Fruit fly (Drosophila melanogaster) whole organism, adult: ENCODE results near the gene CG8562.

Experiments
- CG11617 ChIP-seq: fragments of 200-800 bp; sonication (Bioruptor generic); optimal IDR thresholded peaks from 2 replicates; lab custom pipeline; 2017; ENCODE audit warnings: mild to moderate bottlenecking, missing biosample characterization, missing genetic modification reagents, missing genetic modification characterization
- CG12768 ChIP-seq: fragments of 200-800 bp; sonication (Bioruptor generic); optimal IDR thresholded peaks from 2 replicates; lab custom pipeline; 2017; ENCODE audit warnings: missing biosample characterization, missing genetic modification characterization, mild to moderate bottlenecking, moderate library complexity, missing genetic modification reagents
- CG14711 ChIP-seq: fragments of 200-800 bp; sonication (Bioruptor generic); optimal IDR thresholded peaks from 2 replicates; lab custom pipeline; 2018; ENCODE audit warnings: missing biosample characterization, mild to moderate bottlenecking, missing genetic modification characterization, moderate library complexity
- CG1620 ChIP-seq: fragments of 200-800 bp; sonication (Bioruptor generic); optimal IDR thresholded peaks from 2 replicates; lab custom pipeline; 2016; ENCODE audit warnings: missing biosample characterization, missing genetic modification characterization
- CG33017 ChIP-seq: fragments of 200-800 bp; sonication (Bioruptor generic); optimal IDR thresholded peaks from 2 replicates; lab custom pipeline; 2018; ENCODE audit warnings: missing biosample characterization, mild to moderate bottlenecking, missing genetic modification characterization, moderate library complexity
- CG5204 ChIP-seq: fragments of 200-800 bp; sonication (Bioruptor generic); optimal IDR thresholded peaks from 2 replicates; lab custom pipeline; 2016; ENCODE audit warnings: missing biosample characterization, missing genetic modification characterization
- CG7045 ChIP-seq: fragments of 200-800 bp; sonication (Bioruptor generic); optimal IDR thresholded peaks from 2 replicates; lab custom pipeline; 2017; ENCODE audit warnings: missing biosample characterization, mild to moderate bottlenecking, missing genetic modification characterization
- CG7101 ChIP-seq: fragments of 200-800 bp; sonication (Bioruptor generic); optimal IDR thresholded peaks from 2 replicates; lab custom pipeline; 2018; ENCODE audit warnings: missing biosample characterization, mild to moderate bottlenecking, missing genetic modification characterization, moderate library complexity
- Clk ChIP-seq: fragments of 200-800 bp; sonication (Bioruptor generic); optimal IDR thresholded peaks from 2 replicates; lab custom pipeline; 2017; ENCODE audit warnings: missing biosample characterization, missing genetic modification characterization
- Crg-1 ChIP-seq: fragments of 200-800 bp; sonication (Bioruptor generic); optimal IDR thresholded peaks from 2 replicates; lab custom pipeline; 2016; ENCODE audit warnings: missing biosample characterization, missing genetic modification characterization
- Hr96 ChIP-seq: fragments of 200-800 bp; sonication (Bioruptor generic); optimal IDR thresholded peaks from 2 replicates; lab custom pipeline; 2016; ENCODE audit warnings: missing biosample characterization, missing genetic modification characterization
- Mnt ChIP-seq: fragments of 200-800 bp; sonication (Bioruptor generic); optimal IDR thresholded peaks from 2 replicates; lab custom pipeline; 2016; ENCODE audit warnings: missing biosample characterization, mild to moderate bottlenecking, missing genetic modification characterization
- bab1 ChIP-seq: fragments of 200-800 bp; sonication (Bioruptor generic); optimal IDR thresholded peaks from 3 replicates; lab custom pipeline; 2019; ENCODE audit warnings: missing biosample characterization, mild to moderate bottlenecking, missing genetic modification characterization, moderate library complexity
- cic ChIP-seq: fragments of 200-800 bp; sonication (Bioruptor generic); optimal IDR thresholded peaks from 2 replicates; lab custom pipeline; 2017; ENCODE audit warnings: missing biosample characterization, mild to moderate bottlenecking, missing genetic modification characterization, moderate library complexity
- cnc ChIP-seq, 2 experiments: fragments of >200 bp; optimal IDR thresholded peaks; 2 replicates each; lab custom pipeline; 2017
- kay ChIP-seq: fragments of 200-800 bp; sonication (Bioruptor generic); peaks from one replicate; lab custom pipeline; 2016; ENCODE audit warnings: missing biosample characterization, missing genetic modification characterization, borderline replicate concordance
- ovo ChIP-seq: fragments of 200-800 bp; sonication (Bioruptor generic); optimal IDR thresholded peaks from 2 replicates; lab custom pipeline; 2016; ENCODE audit warnings: missing biosample characterization, missing genetic modification characterization
- pad ChIP-seq: fragments of 200-800 bp; sonication (Bioruptor generic); optimal IDR thresholded peaks from 3 replicates; lab custom pipeline; 2017; ENCODE audit warnings: missing biosample characterization, missing genetic modification characterization, mild to moderate bottlenecking, moderate library complexity, missing genetic modification reagents
- tj ChIP-seq: fragments of 200-800 bp; sonication (Bioruptor generic); optimal IDR thresholded peaks from 3 replicates; lab custom pipeline; 2017; ENCODE audit warnings: missing biosample characterization, mild to moderate bottlenecking, missing genetic modification characterization, moderate library complexity
- toe ChIP-seq: fragments of 200-800 bp; sonication (Bioruptor generic); optimal IDR thresholded peaks from 2 replicates; lab custom pipeline; 2016; ENCODE audit warnings: missing biosample characterization, missing genetic modification characterization

The CG8562 gene

dm6 chr3L:7397979-7398378 lies at the start of gene CG8562:
CG8562 (plus strand) TSS chr3L:7398285.
- TF ChIP-seq CG7101 (tag; lab: Kevin White, UChicago) (no peak), CG33017 (tag; lab: Kevin White, UChicago) (no peak), cnc (optimal IDR thresholded peaks at IDR 0.05; lab: Kevin White, UChicago) (no peak), CG1620 (no peak), bab1 (GFP tag; lab: Kevin White, UChicago) (no peak), Mnt (no peak), tj (no peak), Clk (GFP tag; lab: Kevin White, UChicago) (no peak), cic (no peak)

- no peak for TF ChIP-seq CG7101 (tag; lab: Kevin White, UChicago)
- TF ChIP-seq Clk (GFP tag; lab: Kevin White, UChicago), result no peak
- no peak for TF ChIP-seq toe (GFP tag; lab: Kevin White, UChicago)
- TF ChIP-seq cic, result no peak
Observed at dm6 chr3L:7349311-7349710, 48.8 kb upstream of the CG8562 start.

- TF ChIP-seq bab1 (GFP tag; lab: Kevin White, UChicago) (peak; percentile 43), CG7101 (tag; lab: Kevin White, UChicago) (peak; percentile 29), CG5204 (GFP tag; lab: Kevin White, UChicago) (no peak), kay (no peak), ovo (GFP tag; lab: Kevin White, UChicago) (no peak), Hr96 (GFP tag; lab: Kevin White, UChicago) (no peak), CG7045 (GFP tag; lab: Kevin White, UChicago) (no peak), Clk (GFP tag; lab: Kevin White, UChicago) (no peak), cnc (optimal IDR thresholded peaks at IDR 0.05; lab: Kevin White, UChicago) (no peak), tj (peak; percentile 49), cic (peak; percentile 22), CG12768 (no peak), CG11617 (GFP tag; lab: Kevin White, UChicago) (peak; percentile 31), CG1620 (no peak), CG33017 (tag; lab: Kevin White, UChicago) (no peak), pad (peak; percentile 53), CG14711 (tag; lab: Kevin White, UChicago) (peak; percentile 22), Crg-1 (no peak), Mnt (peak; percentile 40), toe (GFP tag; lab: Kevin White, UChicago) (no peak)
Observed at dm6 chr3L:7356386-7357117, 41.5 kb upstream of the CG8562 start, which contains the start of gene CTCF. CTCF (minus strand) TSS chr3L:7356713.

dm6 chr3L:7359827-7360323 lies 38.2 kb upstream of the CG8562 start, which contains the start of gene pst:
pst (minus strand) TSS chr3L:7360263.
- TF ChIP-seq pad, result no peak
- TF ChIP-seq Clk (GFP tag; lab: Kevin White, UChicago), result no peak
- TF ChIP-seq cnc (optimal IDR thresholded peaks at IDR 0.05; lab: Kevin White, UChicago), result no peak
- TF ChIP-seq kay, result no peak
- TF ChIP-seq CG7101 (tag; lab: Kevin White, UChicago), result peak; percentile 43
- no peak for TF ChIP-seq CG5204 (GFP tag; lab: Kevin White, UChicago)
- TF ChIP-seq cic, result no peak
- TF ChIP-seq bab1 (GFP tag; lab: Kevin White, UChicago), result peak; percentile 10
- no peak for TF ChIP-seq ovo (GFP tag; lab: Kevin White, UChicago)
- no peak for TF ChIP-seq CG7045 (GFP tag; lab: Kevin White, UChicago)
- TF ChIP-seq Hr96 (GFP tag; lab: Kevin White, UChicago), result peak; percentile 53
- no peak for TF ChIP-seq CG14711 (tag; lab: Kevin White, UChicago)
- no peak for TF ChIP-seq toe (GFP tag; lab: Kevin White, UChicago)
- TF ChIP-seq CG33017 (tag; lab: Kevin White, UChicago), result peak; percentile 12
- TF ChIP-seq tj, result no peak
- TF ChIP-seq Mnt, result peak; percentile 56
- TF ChIP-seq CG1620, result peak; percentile 46
- no peak for TF ChIP-seq CG12768
- TF ChIP-seq Crg-1, result no peak
- TF ChIP-seq CG11617 (GFP tag; lab: Kevin White, UChicago), result peak; percentile 39

- TF ChIP-seq CG7101 (tag; lab: Kevin White, UChicago) (no peak), CG1620 (peak; percentile 40), CG11617 (GFP tag; lab: Kevin White, UChicago) (peak; percentile 5), toe (GFP tag; lab: Kevin White, UChicago) (no peak), CG14711 (tag; lab: Kevin White, UChicago) (peak; percentile 98), Hr96 (GFP tag; lab: Kevin White, UChicago) (peak; percentile 46), ovo (GFP tag; lab: Kevin White, UChicago) (peak; percentile 49), Mnt (peak; percentile 12), Clk (GFP tag; lab: Kevin White, UChicago) (no peak), bab1 (GFP tag; lab: Kevin White, UChicago) (no peak), CG33017 (tag; lab: Kevin White, UChicago) (no peak), kay (no peak), Crg-1 (no peak), CG12768 (no peak), cic (no peak), CG5204 (GFP tag; lab: Kevin White, UChicago) (no peak), CG7045 (GFP tag; lab: Kevin White, UChicago) (no peak), pad (peak; percentile 42)
Observed at dm6 chr3L:7360324-7360852, 37.7 kb upstream of the CG8562 start, which contains the start of gene Sec63. Sec63 (plus strand) TSS chr3L:7360561.

dm6 chr3L:7361095-7361522 lies 37.0 kb upstream of the CG8562 start:
- TF ChIP-seq cic, result peak; percentile 86
- peak; percentile 27 for TF ChIP-seq CG7101 (tag; lab: Kevin White, UChicago)
- TF ChIP-seq CG11617 (GFP tag; lab: Kevin White, UChicago), result no peak
- TF ChIP-seq CG14711 (tag; lab: Kevin White, UChicago), result no peak
- TF ChIP-seq CG5204 (GFP tag; lab: Kevin White, UChicago), result no peak
- peak; percentile 88 for TF ChIP-seq tj
- no peak for TF ChIP-seq cnc (optimal IDR thresholded peaks at IDR 0.05; lab: Kevin White, UChicago)
- TF ChIP-seq CG12768, result peak; percentile 71
- TF ChIP-seq CG33017 (tag; lab: Kevin White, UChicago), result peak; percentile 70
- TF ChIP-seq toe (GFP tag; lab: Kevin White, UChicago), result no peak
- TF ChIP-seq ovo (GFP tag; lab: Kevin White, UChicago), result peak; percentile 26
- no peak for TF ChIP-seq Crg-1
- TF ChIP-seq Clk (GFP tag; lab: Kevin White, UChicago), result no peak
- no peak for TF ChIP-seq CG1620
- TF ChIP-seq pad, result peak; percentile 57
- TF ChIP-seq Mnt, result peak; percentile 93
- peak; percentile 32 for TF ChIP-seq CG7045 (GFP tag; lab: Kevin White, UChicago)
- no peak for TF ChIP-seq Hr96 (GFP tag; lab: Kevin White, UChicago)
- no peak for TF ChIP-seq kay
- TF ChIP-seq bab1 (GFP tag; lab: Kevin White, UChicago), result peak; percentile 52
